Fruit fly (Drosophila melanogaster) whole organism, embryonic: Measurements from ENCODE around the gene CheA86a.

ENCODE experiments used
- Adf1 ChIP-seq: fragments of 200-800 bp; sonication (Bioruptor generic); IDR thresholded peaks from 2 replicates; pipeline ENCODE4 v1.3.6; 2022; ENCODE audit warnings: missing biosample characterization, missing genetic modification characterization
- Atf3 ChIP-seq: fragments of 200-800 bp; sonication (Bioruptor generic); optimal IDR thresholded peaks from 3 replicates; lab custom pipeline; 2016; ENCODE audit warnings: missing biosample characterization, missing genetic modification characterization
- Awh ChIP-seq: fragments of 200-800 bp; sonication (Bioruptor generic); IDR thresholded peaks from 2 replicates; pipeline ENCODE4, ENCODE4 v1.3.6; 2022; ENCODE audit warnings: missing biosample characterization, missing genetic modification characterization
- Bgb ChIP-seq: fragments of 200-800 bp; sonication (Bioruptor generic); IDR thresholded peaks from 2 replicates; pipeline ENCODE4 v1.3.6; 2022; ENCODE audit warnings: missing biosample characterization, missing genetic modification characterization; ENCODE audit not compliant: partially characterized antibody
- CG10462 ChIP-seq: fragments of 200-800 bp; sonication (Bioruptor generic); optimal IDR thresholded peaks from 2 replicates; lab custom pipeline; 2016; ENCODE audit warnings: missing biosample characterization, missing genetic modification characterization
- CG11456 ChIP-seq: fragments of 200-800 bp; sonication (Bioruptor generic); IDR thresholded peaks from 3 replicates; pipeline ENCODE4 v1.3.6; 2022; ENCODE audit warnings: missing biosample characterization, missing genetic modification characterization
- CG13624 ChIP-seq: fragments of 200-800 bp; sonication (Bioruptor generic); optimal IDR thresholded peaks from 2 replicates; lab custom pipeline; 2016; ENCODE audit warnings: missing biosample characterization, missing genetic modification characterization
- CG15514 ChIP-seq: fragments of 200-800 bp; sonication (Bioruptor generic); optimal IDR thresholded peaks from 3 replicates; lab custom pipeline; 2017; ENCODE audit warnings: missing biosample characterization, missing genetic modification characterization, mild to moderate bottlenecking, moderate library complexity, missing genetic modification reagents
- CG1792 ChIP-seq: fragments of 200-800 bp; sonication (Bioruptor generic); optimal IDR thresholded peaks from 2 replicates; lab custom pipeline; 2016; ENCODE audit warnings: missing biosample characterization, missing genetic modification characterization
- CG2678 ChIP-seq: fragments of 200-800 bp; sonication (Bioruptor generic); optimal IDR thresholded peaks from 3 replicates; lab custom pipeline; 2019; ENCODE audit warnings: missing biosample characterization, mild to moderate bottlenecking, missing genetic modification characterization, moderate library complexity
- CG32532 ChIP-seq: fragments of 200-800 bp; sonication (Bioruptor generic); IDR thresholded peaks from 2 replicates; pipeline ENCODE4 v1.3.6; 2022; ENCODE audit warnings: missing biosample characterization, missing genetic modification characterization
- CG3281 ChIP-seq: fragments of 200-800 bp; sonication (Bioruptor generic); optimal IDR thresholded peaks from 3 replicates; lab custom pipeline; 2017; ENCODE audit warnings: missing biosample characterization, mild to moderate bottlenecking, missing genetic modification characterization
- CG3407 ChIP-seq: fragments of 200-800 bp; sonication (Bioruptor generic); optimal IDR thresholded peaks from 2 replicates; lab custom pipeline; 2018; ENCODE audit warnings: missing biosample characterization, mild to moderate bottlenecking, missing genetic modification characterization
- CG34224 ChIP-seq: fragments of 200-800 bp; sonication (Bioruptor generic); IDR thresholded peaks from 3 replicates; pipeline ENCODE4 v1.3.6; 2022; ENCODE audit warnings: missing biosample characterization, missing genetic modification characterization; ENCODE audit not compliant: partially characterized antibody
- CG34376 ChIP-seq: fragments of 200-800 bp; sonication (Bioruptor generic); optimal IDR thresholded peaks from 2 replicates; lab custom pipeline; 2018; ENCODE audit warnings: missing biosample characterization, mild to moderate bottlenecking, missing genetic modification characterization
- CG42726 ChIP-seq: fragments of 200-800 bp; sonication (Bioruptor generic); IDR thresholded peaks from 2 replicates; pipeline ENCODE4 v1.3.6; 2022; ENCODE audit warnings: missing biosample characterization, missing genetic modification characterization; ENCODE audit not compliant: partially characterized antibody
- CG8089 ChIP-seq: fragments of 200-800 bp; sonication (Bioruptor generic); optimal IDR thresholded peaks from 3 replicates; lab custom pipeline; 2016; ENCODE audit warnings: missing biosample characterization, missing genetic modification characterization
- CG8281 ChIP-seq: fragments of 200-800 bp; sonication (Bioruptor generic); optimal IDR thresholded peaks from 2 replicates; lab custom pipeline; 2018; ENCODE audit warnings: missing biosample characterization, mild to moderate bottlenecking, missing genetic modification characterization, moderate library complexity
- CG9932 ChIP-seq: fragments of 200-800 bp; sonication (Bioruptor generic); IDR thresholded peaks from 2 replicates; pipeline ENCODE4 v1.3.6; 2022; ENCODE audit warnings: missing biosample characterization, missing genetic modification characterization
- Fer3 ChIP-seq: fragments of 200-800 bp; sonication (Bioruptor generic); optimal IDR thresholded peaks from 2 replicates; lab custom pipeline; 2018; ENCODE audit warnings: missing biosample characterization, mild to moderate bottlenecking, missing genetic modification characterization, moderate library complexity
- HLH4C ChIP-seq: fragments of 200-800 bp; sonication (Bioruptor generic); IDR thresholded peaks from 3 replicates; pipeline ENCODE4 v1.3.6; 2022; ENCODE audit warnings: missing biosample characterization, missing genetic modification characterization; ENCODE audit not compliant: partially characterized antibody
- Hey ChIP-seq: fragments of 200-800 bp; sonication (Bioruptor generic); optimal IDR thresholded peaks from 3 replicates; lab custom pipeline; 2018; ENCODE audit warnings: missing biosample characterization, mild to moderate bottlenecking, missing genetic modification characterization
- Hr39 ChIP-seq: fragments of >200 bp; optimal IDR thresholded peaks from 2 replicates; lab custom pipeline; 2017
- MBD-R2 ChIP-seq: fragments of 200-800 bp; sonication (Bioruptor generic); IDR thresholded peaks from 2 replicates; pipeline ENCODE4 v1.3.6; 2022; ENCODE audit warnings: missing biosample characterization, missing genetic modification characterization
- NFAT ChIP-seq: fragments of 200-800 bp; sonication (Bioruptor generic); IDR thresholded peaks from 2 replicates; pipeline ENCODE4 v1.3.6; 2022; ENCODE audit warnings: missing biosample characterization, missing genetic modification characterization
- Rfx ChIP-seq: fragments of 200-800 bp; sonication (Bioruptor generic); IDR thresholded peaks from 2 replicates; pipeline ENCODE4 v1.3.6; 2022; ENCODE audit warnings: missing biosample characterization, missing genetic modification characterization
- Stat92E ChIP-seq, 3 experiments: fragments of >200 bp in 2 of 3; fragments of 200-800 bp in 1 of 3; sonication (Bioruptor generic) in 1 of 3; optimal IDR thresholded peaks; 2 replicates each; lab custom pipeline; 2017 to 2019; ENCODE audit warnings: missing biosample characterization in 3 of 3, missing genetic modification characterization in 3 of 3, mild to moderate bottlenecking in 1 of 3, moderate library complexity in 1 of 3
- caup ChIP-seq: fragments of 200-800 bp; sonication (Bioruptor generic); optimal IDR thresholded peaks from 3 replicates; lab custom pipeline; 2017; ENCODE audit warnings: missing biosample characterization, mild to moderate bottlenecking, missing genetic modification characterization, moderate library complexity; ENCODE audit not compliant: severe bottlenecking
- chinmo ChIP-seq: fragments of 200-800 bp; sonication (Bioruptor generic); IDR thresholded peaks from 4 replicates; pipeline ENCODE4 v1.3.6; 2022; ENCODE audit warnings: missing biosample characterization, missing genetic modification characterization; ENCODE audit not compliant: partially characterized antibody
- eve ChIP-seq, 2 experiments: fragments of >200 bp; optimal IDR thresholded peaks; 2 replicates each; lab custom pipeline; 2017; ENCODE audit warnings: missing biosample characterization in 2 of 2, missing genetic modification characterization in 2 of 2
- exex ChIP-seq: fragments of 200-800 bp; sonication (Bioruptor generic); optimal IDR thresholded peaks from 4 replicates; lab custom pipeline; 2018; ENCODE audit warnings: missing biosample characterization, mild to moderate bottlenecking, missing genetic modification characterization, moderate library complexity
- insv ChIP-seq, 2 experiments: fragments of 200-800 bp; sonication (Bioruptor generic); optimal IDR thresholded peaks; 3 replicates each; lab custom pipeline; 2016 to 2018; ENCODE audit warnings: missing biosample characterization in 2 of 2, missing genetic modification characterization in 2 of 2
- knrl ChIP-seq: fragments of 200-800 bp; sonication (Bioruptor generic); IDR thresholded peaks from 3 replicates; pipeline ENCODE4 v1.3.6; 2022; ENCODE audit warnings: missing biosample characterization, missing genetic modification characterization; ENCODE audit not compliant: partially characterized antibody
- lab ChIP-seq: fragments of 200-800 bp; sonication (Bioruptor generic); optimal IDR thresholded peaks from 3 replicates; lab custom pipeline; 2017; ENCODE audit warnings: missing biosample characterization, missing genetic modification characterization, mild to moderate bottlenecking, moderate library complexity, missing genetic modification reagents
- lola ChIP-seq, 3 experiments: fragments of >200 bp in 2 of 3; fragments of 200-800 bp in 1 of 3; sonication (Bioruptor generic) in 1 of 3; optimal IDR thresholded peaks; 2 replicates each; lab custom pipeline; 2017 to 2019; ENCODE audit warnings: missing biosample characterization in 3 of 3, missing genetic modification characterization in 3 of 3, mild to moderate bottlenecking in 1 of 3, moderate library complexity in 1 of 3
- mirr ChIP-seq: fragments of 200-800 bp; sonication (Bioruptor generic); optimal IDR thresholded peaks from 3 replicates; lab custom pipeline; 2018; ENCODE audit warnings: missing biosample characterization, mild to moderate bottlenecking, missing genetic modification characterization
- pb ChIP-seq: fragments of 200-800 bp; sonication (Bioruptor generic); optimal IDR thresholded peaks from 3 replicates; lab custom pipeline; 2016; ENCODE audit warnings: missing biosample characterization, missing genetic modification characterization
- sd ChIP-seq: fragments of 200-800 bp; sonication (Bioruptor generic); optimal IDR thresholded peaks from 3 replicates; lab custom pipeline; 2018; ENCODE audit warnings: missing biosample characterization, mild to moderate bottlenecking, missing genetic modification characterization, moderate library complexity
- slbo ChIP-seq: fragments of 200-800 bp; sonication (Bioruptor generic); IDR thresholded peaks from 2 replicates; pipeline ENCODE4 v1.3.6; 2022; ENCODE audit warnings: missing biosample characterization, missing genetic modification characterization
- sna ChIP-seq: fragments of 200-800 bp; sonication (Bioruptor generic); IDR thresholded peaks from 2 replicates; pipeline ENCODE4 v1.3.6; 2022; ENCODE audit warnings: missing biosample characterization, missing genetic modification characterization; ENCODE audit not compliant: partially characterized antibody
- sob ChIP-seq: fragments of 200-800 bp; sonication (Bioruptor generic); IDR thresholded peaks from 2 replicates; pipeline ENCODE4 v1.3.6; 2022; ENCODE audit warnings: missing biosample characterization, missing genetic modification characterization
- sr ChIP-seq: fragments of 200-800 bp; sonication (Bioruptor generic); IDR thresholded peaks from 3 replicates; pipeline ENCODE4 v1.3.6; 2022; ENCODE audit warnings: missing biosample characterization, missing genetic modification characterization
- ssp ChIP-seq: fragments of 200-800 bp; sonication (Bioruptor generic); IDR thresholded peaks from 2 replicates; pipeline ENCODE4 v1.3.6; 2022; ENCODE audit warnings: missing biosample characterization, missing genetic modification characterization
- sug ChIP-seq: fragments of 200-800 bp; optimal IDR thresholded peaks from 2 replicates; lab custom pipeline; 2019; ENCODE audit warnings: missing biosample characterization, mild to moderate bottlenecking, missing genetic modification characterization, moderate library complexity

CheA86a gene

DNA sequence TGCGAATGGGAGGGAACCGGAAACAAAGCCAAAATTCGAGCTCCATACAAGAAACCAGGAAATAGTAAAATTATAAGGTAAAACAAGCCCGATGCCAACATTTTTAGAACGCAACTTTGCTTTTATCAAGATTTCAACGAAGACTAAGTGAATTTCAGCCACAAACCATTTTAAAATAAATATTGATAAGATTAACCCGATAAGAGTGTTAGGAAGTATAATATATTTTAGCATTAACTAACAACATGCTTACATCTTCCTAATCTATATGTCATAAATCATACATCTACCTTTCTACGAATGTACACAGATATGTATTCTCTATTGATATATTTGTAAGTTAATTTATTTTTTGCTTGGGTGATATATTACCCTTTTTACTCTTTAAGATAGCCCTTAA is 20.9 kb upstream of the CheA86a start, which contains the start of gene Ugt35E1:
Ugt35E1 (minus strand) TSS at position 101 of the 400 bp plus-strand sequence.
- no peak for TF ChIP-seq Rfx (GFP tag; lab: Robert Waterston, UW)
- peak; percentile 52 for TF ChIP-seq exex (tag; lab: Kevin White, UChicago)

DNA sequence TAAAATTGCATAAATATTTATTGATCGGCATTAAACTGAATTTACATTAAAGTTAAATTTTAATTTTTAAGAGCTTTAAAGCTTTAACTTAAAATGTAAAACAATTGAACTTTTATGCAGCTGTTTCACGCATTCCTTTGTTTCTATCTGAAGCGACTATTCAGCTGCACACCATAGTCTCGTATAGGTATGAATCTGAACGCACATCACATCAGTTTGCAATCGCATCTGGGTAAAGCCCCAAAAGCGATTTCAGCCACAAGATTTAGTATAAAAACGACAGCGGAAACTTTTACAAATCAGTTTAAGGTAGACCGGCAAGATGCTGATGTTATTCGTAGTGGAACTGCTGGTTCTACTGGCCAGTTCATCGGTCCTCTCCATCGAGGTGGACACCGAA is 15.9 kb upstream of the CheA86a start, which contains the start of gene CG4757:
CG4757 (plus strand) TSS at position 301 of the 400 bp plus-strand sequence.
- TF ChIP-seq lola (GFP tag; optimal IDR thresholded peaks at IDR 0.05; lab: Kevin White, UChicago) (no peak), CG3407 (GFP tag; lab: Kevin White, UChicago) (no peak), CG8281 (tag; lab: Kevin White, UChicago) (no peak), knrl (GFP tag; lab: Robert Waterston, UW) (no peak), Hr39 (no peak), CG8089 (GFP tag; lab: Kevin White, UChicago) (no peak), Hey (tag; lab: Kevin White, UChicago) (no peak)

DNA sequence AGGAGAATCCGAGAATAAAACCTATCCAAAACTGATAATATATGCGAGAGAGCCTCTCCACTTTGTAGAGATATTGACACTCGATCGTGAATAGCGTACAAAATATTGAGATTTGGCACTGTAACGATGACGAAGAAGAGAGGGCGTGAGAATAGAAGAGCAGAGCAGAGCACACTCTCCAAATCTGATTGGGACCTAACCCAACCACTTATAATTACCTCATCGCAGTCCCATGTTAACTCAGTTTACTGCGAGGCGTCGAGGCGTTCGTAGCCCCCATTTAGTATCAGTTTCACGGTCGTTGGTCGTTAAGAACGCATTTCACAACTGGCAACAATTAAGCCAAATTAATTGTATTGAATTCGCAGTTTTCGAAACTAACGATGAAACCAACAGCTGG is 11.8 kb upstream of the CheA86a start, which contains the start of gene Ugt302C1:
Ugt302C1 (plus strand) TSS at position 241 of the 400 bp plus-strand sequence.
- TF ChIP-seq CG42726 (GFP tag; lab: Robert Waterston, UW): 0 out of 2 replicates have a peak, but pooled peaks have one; percentile 11
- TF ChIP-seq insv (GFP tag; optimal IDR thresholded peaks at IDR 0.05; lab: Kevin White, UChicago): peak in 1 of 2 experiments; percentile 13
- no peak for TF ChIP-seq CG1792
- peak; percentile 37 for TF ChIP-seq CG3281
- TF ChIP-seq chinmo (GFP tag; lab: Robert Waterston, UW): peak; percentile 85; the same call in 2 of the 4 replicates
- TF ChIP-seq Fer3 (tag; lab: Kevin White, UChicago): no peak
- TF ChIP-seq Rfx (GFP tag; lab: Robert Waterston, UW): peak; percentile 61; the same call in 1 of the 2 replicates
- peak in 1 of 2 experiments; percentile 76 for TF ChIP-seq eve (GFP tag; optimal IDR thresholded peaks at IDR 0.05; lab: Kevin White, UChicago)
- 0 out of 2 replicates have a peak, but pooled peaks have one; percentile 65 for TF ChIP-seq Bgb (GFP tag; lab: Robert Waterston, UW)
- TF ChIP-seq CG11456 (GFP tag; lab: Robert Waterston, UW): 0 out of 3 replicates have a peak, but pooled peaks have one; percentile 39
- peak; percentile 32; the same call in 1 of the 2 replicates for TF ChIP-seq Adf1 (GFP tag; lab: Robert Waterston, UW)
- peak; percentile 19 for TF ChIP-seq CG13624 (GFP tag; lab: Kevin White, UChicago)
- TF ChIP-seq sr (GFP tag; lab: Robert Waterston, UW): no peak
- TF ChIP-seq sd (tag; lab: Kevin White, UChicago): no peak
- TF ChIP-seq mirr (GFP tag; lab: Kevin White, UChicago): peak; percentile 53
- peak; percentile 56; the same call in 1 of the 2 replicates for TF ChIP-seq NFAT (GFP tag; lab: Robert Waterston, UW)
- peak; percentile 4 for TF ChIP-seq pb (GFP tag; lab: Kevin White, UChicago)
- TF ChIP-seq Hey (tag; lab: Kevin White, UChicago): no peak
- peak; percentile 35 for TF ChIP-seq caup
- TF ChIP-seq Atf3 (GFP tag; lab: Kevin White, UChicago): peak; percentile 31
- peak; percentile 55 for TF ChIP-seq exex (tag; lab: Kevin White, UChicago)
- peak; percentile 57; the same call in 1 of the 2 replicates for TF ChIP-seq CG32532
- peak; percentile 29; the same call in 1 of the 2 replicates for TF ChIP-seq MBD-R2 (GFP tag; lab: Robert Waterston, UW)
- TF ChIP-seq lab (GFP tag; lab: Kevin White, UChicago): peak; percentile 17
- TF ChIP-seq CG10462 (GFP tag; lab: Kevin White, UChicago): no peak
- 0 out of 2 replicates have a peak, but pooled peaks have one; percentile 10 for TF ChIP-seq CG9932 (GFP tag; lab: Robert Waterston, UW)
- peak; percentile 57; the same call in 2 of the 3 replicates for TF ChIP-seq CG34224
- no peak for TF ChIP-seq Stat92E (GFP tag; optimal IDR thresholded peaks at IDR 0.05; lab: Kevin White, UChicago)
- TF ChIP-seq sob: peak; percentile 48; the same call in 1 of the 2 replicates
- peak; percentile 73 for TF ChIP-seq CG34376 (GFP tag; lab: Kevin White, UChicago)
- TF ChIP-seq Awh (GFP tag; lab: Robert Waterston, UW): peak; percentile 34; the same call in 1 of the 2 replicates
- TF ChIP-seq slbo (GFP tag; lab: Robert Waterston, UW): 0 out of 2 replicates have a peak, but pooled peaks have one; percentile 34
- no peak for TF ChIP-seq ssp (GFP tag; lab: Robert Waterston, UW)
- TF ChIP-seq CG2678 (tag; lab: Kevin White, UChicago): no peak
- peak; percentile 7 for TF ChIP-seq CG15514
- TF ChIP-seq sug (tag; lab: Kevin White, UChicago): peak; percentile 21
- TF ChIP-seq sna: no peak
- TF ChIP-seq HLH4C (GFP tag; lab: Robert Waterston, UW): 0 out of 3 replicates have a peak, but pooled peaks have one; percentile 46
